Fruit fly (Drosophila melanogaster) whole organism, embryonic: ENCODE results near the gene CG7231.

ENCODE experiments used
- Adf1 ChIP-seq: fragments of 200-800 bp; sonication (Bioruptor generic); IDR thresholded peaks from 2 replicates; pipeline ENCODE4 v1.3.6; 2022; ENCODE audit warnings: missing biosample characterization, missing genetic modification characterization
- B-H2 ChIP-seq: fragments of 200-800 bp; sonication (Bioruptor generic); optimal IDR thresholded peaks from 2 replicates; lab custom pipeline; 2018; ENCODE audit warnings: missing biosample characterization, mild to moderate bottlenecking, missing genetic modification characterization
- C15 ChIP-seq: fragments of 200-800 bp; sonication (Bioruptor generic); IDR thresholded peaks from 3 replicates; pipeline ENCODE4 v1.3.6; 2022; ENCODE audit warnings: missing biosample characterization, missing genetic modification characterization
- CG11504 ChIP-seq: fragments of 200-800 bp; sonication (Bioruptor generic); optimal IDR thresholded peaks from 3 replicates; lab custom pipeline; 2019; ENCODE audit warnings: missing biosample characterization, mild to moderate bottlenecking, missing genetic modification characterization, moderate library complexity
- CG12769 ChIP-seq: fragments of 200-800 bp; sonication (Bioruptor generic); optimal IDR thresholded peaks from 2 replicates; lab custom pipeline; 2019; ENCODE audit warnings: missing biosample characterization, mild to moderate bottlenecking, missing genetic modification characterization, moderate library complexity
- CG13775 ChIP-seq: fragments of 200-800 bp; sonication (Bioruptor generic); optimal IDR thresholded peaks from 3 replicates; lab custom pipeline; 2017; ENCODE audit warnings: missing biosample characterization, mild to moderate bottlenecking, missing genetic modification characterization
- CG15073 ChIP-seq: fragments of 200-800 bp; sonication (Bioruptor generic); optimal IDR thresholded peaks from 2 replicates; lab custom pipeline; 2016; ENCODE audit warnings: missing biosample characterization, missing genetic modification characterization
- CG15269 ChIP-seq: fragments of 200-800 bp; sonication (Bioruptor generic); optimal IDR thresholded peaks from 2 replicates; lab custom pipeline; 2018; ENCODE audit warnings: missing biosample characterization, mild to moderate bottlenecking, missing genetic modification characterization, moderate library complexity
- CG17186 ChIP-seq: fragments of 200-800 bp; sonication (Bioruptor generic); optimal IDR thresholded peaks from 3 replicates; lab custom pipeline; 2017; ENCODE audit warnings: missing biosample characterization, missing genetic modification reagents, missing genetic modification characterization
- CG2889 ChIP-seq: fragments of 200-800 bp; sonication (Bioruptor generic); IDR thresholded peaks from 3 replicates; pipeline ENCODE4 v1.3.6; 2022; ENCODE audit warnings: missing biosample characterization, missing genetic modification characterization
- CG31441 ChIP-seq: fragments of 200-800 bp; sonication (Bioruptor generic); IDR thresholded peaks from 2 replicates; pipeline ENCODE4 v1.3.6; 2022; ENCODE audit warnings: missing biosample characterization, missing genetic modification characterization
- CG3163 ChIP-seq: fragments of 200-800 bp; sonication (Bioruptor generic); optimal IDR thresholded peaks from 3 replicates; lab custom pipeline; 2016; ENCODE audit warnings: missing biosample characterization, missing genetic modification characterization
- CG33213 ChIP-seq: fragments of 200-800 bp; sonication (Bioruptor generic); optimal IDR thresholded peaks from 3 replicates; lab custom pipeline; 2016; ENCODE audit warnings: missing biosample characterization, missing genetic modification characterization
- CG34422 ChIP-seq: fragments of 200-800 bp; sonication (Bioruptor generic); IDR thresholded peaks from 3 replicates; pipeline ENCODE4 v1.3.6; 2022; ENCODE audit warnings: missing biosample characterization, missing genetic modification characterization
- CG43689 ChIP-seq: fragments of 200-800 bp; sonication (Bioruptor generic); IDR thresholded peaks from 2 replicates; pipeline ENCODE4 v1.3.6; 2022; ENCODE audit warnings: missing biosample characterization, missing genetic modification characterization
- CG6272 ChIP-seq: fragments of 200-800 bp; sonication (Bioruptor generic); IDR thresholded peaks from 2 replicates; pipeline ENCODE4 v1.3.6; 2022; ENCODE audit warnings: missing biosample characterization, missing genetic modification characterization
- CG7372 ChIP-seq: fragments of 200-800 bp; sonication (Bioruptor generic); IDR thresholded peaks from 2 replicates; pipeline ENCODE4 v1.3.6; 2022; ENCODE audit warnings: missing biosample characterization, missing genetic modification characterization
- CG7928 ChIP-seq: fragments of 200-800 bp; sonication (Bioruptor generic); optimal IDR thresholded peaks from 2 replicates; lab custom pipeline; 2017; ENCODE audit warnings: missing biosample characterization, mild to moderate bottlenecking, missing genetic modification characterization
- CG8388 ChIP-seq: fragments of 200-800 bp; sonication (Bioruptor generic); optimal IDR thresholded peaks from 2 replicates; lab custom pipeline; 2019; ENCODE audit warnings: missing biosample characterization, mild to moderate bottlenecking, missing genetic modification characterization, moderate library complexity
- Dbx ChIP-seq: fragments of 200-800 bp; sonication (Bioruptor generic); IDR thresholded peaks from 3 replicates; pipeline ENCODE4 v1.3.6; 2022; ENCODE audit warnings: missing biosample characterization, missing genetic modification characterization
- Ets65A ChIP-seq: fragments of 200-800 bp; sonication (Bioruptor generic); peaks from one replicate; lab custom pipeline; 2016; ENCODE audit warnings: missing biosample characterization, missing genetic modification characterization
- H15 ChIP-seq: fragments of 200-800 bp; sonication (Bioruptor generic); IDR thresholded peaks from 3 replicates; pipeline ENCODE4 v1.3.6; 2022; ENCODE audit warnings: missing biosample characterization, missing genetic modification characterization
- Hr78 ChIP-seq, 2 experiments: fragments of 200-800 bp in 1 of 2; fragments of >200 bp in 1 of 2; sonication (Bioruptor generic) in 1 of 2; optimal IDR thresholded peaks; 2 replicates each; lab custom pipeline; 2017 to 2019; ENCODE audit warnings: missing biosample characterization in 2 of 2, missing genetic modification characterization in 2 of 2, mild to moderate bottlenecking in 1 of 2, moderate library complexity in 1 of 2
- Mes4 ChIP-seq: fragments of 200-800 bp; sonication (Bioruptor generic); optimal IDR thresholded peaks from 2 replicates; lab custom pipeline; 2016; ENCODE audit warnings: missing biosample characterization, missing genetic modification characterization
- Nf-YB ChIP-seq: fragments of 200-800 bp; sonication (Bioruptor generic); optimal IDR thresholded peaks from 3 replicates; lab custom pipeline; 2019; ENCODE audit warnings: missing biosample characterization, mild to moderate bottlenecking, missing genetic modification characterization, moderate library complexity
- Ptx1 ChIP-seq: fragments of 200-800 bp; sonication (Bioruptor generic); IDR thresholded peaks from 2 replicates; pipeline ENCODE4 v1.3.6; 2022; ENCODE audit warnings: missing biosample characterization, missing genetic modification characterization
- Rfx ChIP-seq: fragments of 200-800 bp; sonication (Bioruptor generic); IDR thresholded peaks from 2 replicates; pipeline ENCODE4 v1.3.6; 2022; ENCODE audit warnings: missing biosample characterization, missing genetic modification characterization
- Stat92E ChIP-seq, 3 experiments: fragments of >200 bp in 2 of 3; fragments of 200-800 bp in 1 of 3; sonication (Bioruptor generic) in 1 of 3; optimal IDR thresholded peaks; 2 replicates each; lab custom pipeline; 2017 to 2019; ENCODE audit warnings: missing biosample characterization in 3 of 3, missing genetic modification characterization in 3 of 3, mild to moderate bottlenecking in 1 of 3, moderate library complexity in 1 of 3
- YL-1 ChIP-seq: fragments of 200-800 bp; sonication (Bioruptor generic); optimal IDR thresholded peaks from 3 replicates; lab custom pipeline; 2017; ENCODE audit warnings: missing biosample characterization, mild to moderate bottlenecking, missing genetic modification characterization
- btn ChIP-seq: fragments of 200-800 bp; sonication (Bioruptor generic); optimal IDR thresholded peaks from 2 replicates; lab custom pipeline; 2016; ENCODE audit warnings: missing biosample characterization, missing genetic modification characterization
- chif ChIP-seq, 2 experiments: fragments of 200-800 bp; sonication (Bioruptor generic); optimal IDR thresholded peaks; 3 replicates each; lab custom pipeline; 2016; ENCODE audit warnings: missing biosample characterization in 2 of 2, missing genetic modification characterization in 2 of 2
- cwo ChIP-seq: fragments of 200-800 bp; sonication (Bioruptor generic); optimal IDR thresholded peaks from 3 replicates; lab custom pipeline; 2017; ENCODE audit warnings: missing biosample characterization, missing genetic modification characterization, mild to moderate bottlenecking, moderate library complexity, missing genetic modification reagents
- en ChIP-seq: fragments of 200-800 bp; sonication (Bioruptor generic); optimal IDR thresholded peaks from 2 replicates; lab custom pipeline; 2016; ENCODE audit warnings: missing biosample characterization, missing genetic modification characterization
- gfzf ChIP-seq: fragments of 200-800 bp; sonication (Bioruptor generic); optimal IDR thresholded peaks from 2 replicates; lab custom pipeline; 2016; ENCODE audit warnings: missing biosample characterization, mild to moderate bottlenecking, missing genetic modification characterization, moderate library complexity
- gsb ChIP-seq: fragments of 200-800 bp; sonication (Bioruptor generic); IDR thresholded peaks from 2 replicates; pipeline ENCODE4 v1.3.6; 2022; ENCODE audit warnings: missing biosample characterization, missing genetic modification characterization
- h ChIP-seq: fragments of >200 bp; optimal IDR thresholded peaks from 2 replicates; lab custom pipeline; 2017
- insv ChIP-seq, 2 experiments: fragments of 200-800 bp; sonication (Bioruptor generic); optimal IDR thresholded peaks; 3 replicates each; lab custom pipeline; 2016 to 2018; ENCODE audit warnings: missing biosample characterization in 2 of 2, missing genetic modification characterization in 2 of 2
- lab ChIP-seq: fragments of 200-800 bp; sonication (Bioruptor generic); optimal IDR thresholded peaks from 3 replicates; lab custom pipeline; 2017; ENCODE audit warnings: missing biosample characterization, missing genetic modification characterization, mild to moderate bottlenecking, moderate library complexity, missing genetic modification reagents
- lola ChIP-seq, 3 experiments: fragments of >200 bp in 2 of 3; fragments of 200-800 bp in 1 of 3; sonication (Bioruptor generic) in 1 of 3; optimal IDR thresholded peaks; 2 replicates each; lab custom pipeline; 2017 to 2019; ENCODE audit warnings: missing biosample characterization in 3 of 3, missing genetic modification characterization in 3 of 3, mild to moderate bottlenecking in 1 of 3, moderate library complexity in 1 of 3
- phol ChIP-seq: fragments of 200-800 bp; sonication (Bioruptor generic); optimal IDR thresholded peaks from 3 replicates; lab custom pipeline; 2018; ENCODE audit warnings: missing biosample characterization, mild to moderate bottlenecking, missing genetic modification characterization, moderate library complexity
- psq ChIP-seq: fragments of 200-800 bp; sonication (Bioruptor generic); optimal IDR thresholded peaks from 2 replicates; lab custom pipeline; 2017; ENCODE audit warnings: missing biosample characterization, missing genetic modification characterization
- ro ChIP-seq: fragments of 200-800 bp; sonication (Bioruptor generic); IDR thresholded peaks from 2 replicates; pipeline ENCODE4 v1.3.6; 2022; ENCODE audit warnings: missing biosample characterization, missing genetic modification characterization
- salm ChIP-seq: fragments of 200-800 bp; sonication (Bioruptor generic); optimal IDR thresholded peaks from 2 replicates; lab custom pipeline; 2018; ENCODE audit warnings: missing biosample characterization, mild to moderate bottlenecking, missing genetic modification characterization
- sc ChIP-seq, 3 experiments: fragments of >200 bp in 2 of 3; fragments of 200-800 bp in 1 of 3; sonication (Bioruptor generic) in 1 of 3; optimal IDR thresholded peaks; 2 replicates in 2 of 3; 3 replicates in 1 of 3; lab custom pipeline; 2017; ENCODE audit warnings: mild to moderate bottlenecking in 1 of 3, missing biosample characterization in 1 of 3, missing genetic modification characterization in 1 of 3, missing genetic modification reagents in 1 of 3
- slou ChIP-seq: fragments of 200-800 bp; sonication (Bioruptor generic); optimal IDR thresholded peaks from 3 replicates; lab custom pipeline; 2016; ENCODE audit warnings: missing biosample characterization, missing genetic modification characterization
- sna ChIP-seq: fragments of 200-800 bp; sonication (Bioruptor generic); IDR thresholded peaks from 2 replicates; pipeline ENCODE4 v1.3.6; 2022; ENCODE audit warnings: missing biosample characterization, missing genetic modification characterization; ENCODE audit not compliant: partially characterized antibody
- sqz ChIP-seq: fragments of 200-800 bp; sonication (Bioruptor generic); optimal IDR thresholded peaks from 3 replicates; lab custom pipeline; 2018; ENCODE audit warnings: missing biosample characterization, mild to moderate bottlenecking, missing genetic modification characterization
- tx ChIP-seq: fragments of 200-800 bp; sonication (Bioruptor generic); optimal IDR thresholded peaks from 2 replicates; lab custom pipeline; 2016; ENCODE audit warnings: missing biosample characterization, missing genetic modification characterization

CG7231 gene

dm6 chr2L:7993984-7994854, 10.5 kb downstream of the CG7231 start, which contains the start of gene pes:
pes (minus strand) TSS chr2L:7994184.
- TF ChIP-seq Ptx1 = peak; percentile 12; the same call in 1 of the 2 replicates
- peak; percentile 8 for TF ChIP-seq gfzf (GFP tag; lab: Kevin White, UChicago)
- no peak for TF ChIP-seq sc (optimal IDR thresholded peaks at IDR 0.05; lab: Kevin White, UChicago)
- no peak for TF ChIP-seq sc (GFP tag; optimal IDR thresholded peaks at IDR 0.05; lab: Kevin White, UChicago)
- TF ChIP-seq ro (GFP tag; lab: Robert Waterston, UW) = no peak
- TF ChIP-seq lola (GFP tag; optimal IDR thresholded peaks at IDR 0.05; lab: Kevin White, UChicago) = peak in 1 of 3 experiments; percentile 89
- peak; percentile 65 for TF ChIP-seq B-H2
- peak; percentile 90 for TF ChIP-seq sqz
- peak; percentile 95 for TF ChIP-seq CG34422 (GFP tag; lab: Robert Waterston, UW)
- TF ChIP-seq CG12769 (tag; lab: Kevin White, UChicago) = peak; percentile 50
- peak; percentile 79 for TF ChIP-seq en (GFP tag; lab: Kevin White, UChicago)
- TF ChIP-seq Nf-YB (GFP tag; lab: Kevin White, UChicago) = no peak
- peak; percentile 98 for TF ChIP-seq Ets65A
- peak; percentile 84 for TF ChIP-seq gsb (GFP tag; lab: Robert Waterston, UW)
- TF ChIP-seq CG2889 = no peak
- peak; percentile 93 for TF ChIP-seq H15 (GFP tag; lab: Robert Waterston, UW)
- peak; percentile 93 for TF ChIP-seq phol (tag; lab: Kevin White, UChicago)
- peak; percentile 85 for TF ChIP-seq slou (GFP tag; lab: Kevin White, UChicago)
- TF ChIP-seq Adf1 (GFP tag; lab: Robert Waterston, UW) = peak; percentile 76
- TF ChIP-seq tx (GFP tag; lab: Kevin White, UChicago) = no peak
- TF ChIP-seq CG15073 (GFP tag; lab: Kevin White, UChicago) = no peak
- peak; percentile 92 for TF ChIP-seq cwo (GFP tag; lab: Kevin White, UChicago)
- peak; percentile 79 for TF ChIP-seq C15
- TF ChIP-seq CG33213 (GFP tag; lab: Kevin White, UChicago) = peak; percentile 59
- TF ChIP-seq chif (GFP tag; optimal IDR thresholded peaks at IDR 0.05; lab: Kevin White, UChicago) = peak; percentile 6 to 62
- no peak for TF ChIP-seq YL-1
- peak; percentile 58 for TF ChIP-seq CG17186 (GFP tag; lab: Kevin White, UChicago)
- peak; percentile 90 for TF ChIP-seq CG3163 (GFP tag; lab: Kevin White, UChicago)
- no peak for TF ChIP-seq sna (GFP tag; lab: Robert Waterston, UW)
- peak in 1 of 3 experiments; percentile 95 for TF ChIP-seq Stat92E (GFP tag; optimal IDR thresholded peaks at IDR 0.05; lab: Kevin White, UChicago)
- no peak for TF ChIP-seq CG8388 (GFP tag; lab: Kevin White, UChicago)
- TF ChIP-seq CG43689 (GFP tag; lab: Robert Waterston, UW) = no peak
- peak; percentile 96 for TF ChIP-seq lab
- TF ChIP-seq Dbx = peak; percentile 96
- peak; percentile 93 for TF ChIP-seq CG11504 (tag; lab: Kevin White, UChicago)
- peak; percentile 29 for TF ChIP-seq CG15269
- peak; percentile 49 for TF ChIP-seq CG7928
- TF ChIP-seq h (lab: Kevin White, UChicago) = no peak
- peak; percentile 90 for TF ChIP-seq CG31441 (GFP tag; lab: Robert Waterston, UW)
- peak; percentile 63 for TF ChIP-seq salm (tag; lab: Kevin White, UChicago)
- TF ChIP-seq psq (GFP tag; lab: Kevin White, UChicago) = peak; percentile 71
- TF ChIP-seq btn (GFP tag; lab: Kevin White, UChicago) = peak; percentile 59
- TF ChIP-seq CG7372 (GFP tag; lab: Robert Waterston, UW) = peak; percentile 92
- peak in 1 of 2 experiments; percentile 82 for TF ChIP-seq Hr78 (GFP tag; optimal IDR thresholded peaks at IDR 0.05; lab: Kevin White, UChicago)
- TF ChIP-seq Rfx (GFP tag; lab: Robert Waterston, UW) = peak; percentile 63
- TF ChIP-seq CG6272 (GFP tag; lab: Robert Waterston, UW) = peak; percentile 87
- TF ChIP-seq insv (GFP tag; optimal IDR thresholded peaks at IDR 0.05; lab: Kevin White, UChicago) = peak in 1 of 2 experiments; percentile 76
- peak; percentile 90 for TF ChIP-seq CG13775 (GFP tag; lab: Kevin White, UChicago)
- TF ChIP-seq Mes4 = peak; percentile 65
